Fruit fly (Drosophila melanogaster) whole organism, embryonic: ENCODE results near the gene CG13258.
A peak's percentile ranks its signal among the peaks of the same experiment; 100 is the strongest.

Source experiments
- Abd-B ChIP-seq: fragments of 200-800 bp; sonication (Bioruptor generic); optimal IDR thresholded peaks from 2 replicates; lab custom pipeline; 2018; ENCODE audit warnings: missing biosample characterization, mild to moderate bottlenecking, missing genetic modification characterization, moderate library complexity
- Antp ChIP-seq: fragments of 200-800 bp; sonication (Bioruptor generic); optimal IDR thresholded peaks from 3 replicates; lab custom pipeline; 2016; ENCODE audit warnings: missing biosample characterization, missing genetic modification characterization
- Bteb2 ChIP-seq: fragments of 200-800 bp; sonication (Bioruptor generic); optimal IDR thresholded peaks from 2 replicates; lab custom pipeline; 2016; ENCODE audit warnings: missing biosample characterization, missing genetic modification characterization
- CG10979 ChIP-seq: fragments of 200-800 bp; sonication (Bioruptor generic); optimal IDR thresholded peaks from 2 replicates; lab custom pipeline; 2018; ENCODE audit warnings: missing biosample characterization, mild to moderate bottlenecking, missing genetic modification characterization, moderate library complexity
- CG11247 ChIP-seq: fragments of 200-800 bp; sonication (Bioruptor generic); IDR thresholded peaks from 2 replicates; pipeline ENCODE4 v1.3.6; 2022; ENCODE audit warnings: missing biosample characterization, missing genetic modification characterization
- CG12769 ChIP-seq: fragments of 200-800 bp; sonication (Bioruptor generic); optimal IDR thresholded peaks from 2 replicates; lab custom pipeline; 2019; ENCODE audit warnings: missing biosample characterization, mild to moderate bottlenecking, missing genetic modification characterization, moderate library complexity
- CG13287 ChIP-seq: fragments of 200-800 bp; sonication (Bioruptor generic); IDR thresholded peaks from 2 replicates; pipeline ENCODE4 v1.3.6; 2022; ENCODE audit warnings: missing biosample characterization, missing genetic modification characterization; ENCODE audit not compliant: partially characterized antibody
- CG13296 ChIP-seq: fragments of 200-800 bp; sonication (Bioruptor generic); optimal IDR thresholded peaks from 3 replicates; lab custom pipeline; 2018; ENCODE audit warnings: missing biosample characterization, mild to moderate bottlenecking, missing genetic modification characterization
- CG13424 ChIP-seq: fragments of 200-800 bp; sonication (Bioruptor generic); optimal IDR thresholded peaks from 2 replicates; lab custom pipeline; 2019; ENCODE audit warnings: missing biosample characterization, mild to moderate bottlenecking, missing genetic modification characterization, moderate library complexity
- CG15696 ChIP-seq: fragments of 200-800 bp; sonication (Bioruptor generic); optimal IDR thresholded peaks from 2 replicates; lab custom pipeline; 2019; ENCODE audit warnings: missing biosample characterization, mild to moderate bottlenecking, missing genetic modification characterization, moderate library complexity
- CG16863 ChIP-seq: fragments of 200-800 bp; sonication (Bioruptor generic); optimal IDR thresholded peaks from 3 replicates; lab custom pipeline; 2016; ENCODE audit warnings: missing biosample characterization, missing genetic modification characterization
- CG18476 ChIP-seq: fragments of 200-800 bp; sonication (Bioruptor generic); optimal IDR thresholded peaks from 2 replicates; lab custom pipeline; 2016; ENCODE audit warnings: missing biosample characterization, mild to moderate bottlenecking, missing genetic modification characterization
- CG18619 ChIP-seq: fragments of 200-800 bp; sonication (Bioruptor generic); optimal IDR thresholded peaks from 3 replicates; lab custom pipeline; 2017; ENCODE audit warnings: missing biosample characterization, mild to moderate bottlenecking, missing genetic modification characterization
- CG2712 ChIP-seq: fragments of 200-800 bp; optimal IDR thresholded peaks from 3 replicates; lab custom pipeline; 2019; ENCODE audit warnings: missing biosample characterization, mild to moderate bottlenecking, missing genetic modification characterization, moderate library complexity
- CG30020 ChIP-seq: fragments of 200-800 bp; optimal IDR thresholded peaks from 2 replicates; lab custom pipeline; 2019; ENCODE audit warnings: missing biosample characterization, mild to moderate bottlenecking, missing genetic modification characterization, moderate library complexity
- CG3407 ChIP-seq: fragments of 200-800 bp; sonication (Bioruptor generic); optimal IDR thresholded peaks from 2 replicates; lab custom pipeline; 2018; ENCODE audit warnings: missing biosample characterization, mild to moderate bottlenecking, missing genetic modification characterization
- CG6654 ChIP-seq: fragments of 200-800 bp; sonication (Bioruptor generic); optimal IDR thresholded peaks from 2 replicates; lab custom pipeline; 2017; ENCODE audit warnings: missing biosample characterization, mild to moderate bottlenecking, missing genetic modification characterization
- CG6765 ChIP-seq: fragments of 200-800 bp; sonication (Bioruptor generic); optimal IDR thresholded peaks from 3 replicates; lab custom pipeline; 2017; ENCODE audit warnings: missing biosample characterization, mild to moderate bottlenecking, missing genetic modification characterization
- CG7556 ChIP-seq: fragments of 200-800 bp; sonication (Bioruptor generic); optimal IDR thresholded peaks from 2 replicates; lab custom pipeline; 2017; ENCODE audit warnings: missing biosample characterization, mild to moderate bottlenecking, missing genetic modification characterization
- CG8478 ChIP-seq: fragments of >200 bp; optimal IDR thresholded peaks from 2 replicates; lab custom pipeline; 2018
- Dbx ChIP-seq: fragments of 200-800 bp; sonication (Bioruptor generic); IDR thresholded peaks from 3 replicates; pipeline ENCODE4 v1.3.6; 2022; ENCODE audit warnings: missing biosample characterization, missing genetic modification characterization
- Doc3 ChIP-seq: fragments of 200-800 bp; sonication (Bioruptor generic); IDR thresholded peaks from 3 replicates; pipeline ENCODE4 v1.3.6; 2022; ENCODE audit warnings: missing biosample characterization, missing genetic modification characterization; ENCODE audit not compliant: partially characterized antibody
- Dp ChIP-seq: fragments of 200-800 bp; sonication (Bioruptor generic); optimal IDR thresholded peaks from 2 replicates; lab custom pipeline; 2018; ENCODE audit warnings: missing biosample characterization, mild to moderate bottlenecking, missing genetic modification characterization, moderate library complexity
- Lim3 ChIP-seq: fragments of 200-800 bp; sonication (Bioruptor generic); IDR thresholded peaks from 2 replicates; pipeline ENCODE4 v1.3.6; 2022; ENCODE audit warnings: missing biosample characterization, missing genetic modification characterization
- Max ChIP-seq: fragments of 200-800 bp; sonication (Bioruptor generic); optimal IDR thresholded peaks from 2 replicates; lab custom pipeline; 2016; ENCODE audit warnings: missing biosample characterization, mild to moderate bottlenecking, missing genetic modification characterization
- Six4 ChIP-seq: fragments of 200-800 bp; sonication (Bioruptor generic); optimal IDR thresholded peaks from 2 replicates; lab custom pipeline; 2016; ENCODE audit warnings: missing biosample characterization, missing genetic modification characterization
- Usf ChIP-seq: fragments of 200-800 bp; sonication (Bioruptor generic); optimal IDR thresholded peaks from 2 replicates; lab custom pipeline; 2017; ENCODE audit warnings: missing genotype, missing biosample characterization, missing genetic modification characterization
- Xbp1 ChIP-seq: fragments of 200-800 bp; sonication (Bioruptor generic); optimal IDR thresholded peaks from 3 replicates; lab custom pipeline; 2016; ENCODE audit warnings: missing biosample characterization, mild to moderate bottlenecking, missing genetic modification characterization
- Xrp1 ChIP-seq: fragments of 200-800 bp; sonication (Bioruptor generic); IDR thresholded peaks from 2 replicates; pipeline ENCODE4 v1.3.6; 2022; ENCODE audit warnings: missing biosample characterization, missing genetic modification characterization
- YL-1 ChIP-seq: fragments of 200-800 bp; sonication (Bioruptor generic); optimal IDR thresholded peaks from 3 replicates; lab custom pipeline; 2017; ENCODE audit warnings: missing biosample characterization, mild to moderate bottlenecking, missing genetic modification characterization
- aop ChIP-seq: fragments of 200-800 bp; sonication (Bioruptor generic); IDR thresholded peaks from 2 replicates; pipeline ENCODE4 v1.3.6; 2022; ENCODE audit warnings: missing biosample characterization, missing genetic modification characterization
- bcd ChIP-seq: fragments of 200-800 bp; sonication (Bioruptor generic); optimal IDR thresholded peaks from 2 replicates; lab custom pipeline; 2017; ENCODE audit warnings: missing biosample characterization, mild to moderate bottlenecking, missing genetic modification characterization
- disco-r ChIP-seq: fragments of 200-800 bp; sonication (Bioruptor generic); optimal IDR thresholded peaks from 2 replicates; lab custom pipeline; 2016; ENCODE audit warnings: missing biosample characterization, missing genetic modification characterization
- dmrt99B ChIP-seq: fragments of 200-800 bp; sonication (Bioruptor generic); optimal IDR thresholded peaks from 2 replicates; lab custom pipeline; 2018; ENCODE audit warnings: missing biosample characterization, mild to moderate bottlenecking, missing genetic modification characterization, moderate library complexity
- dpn ChIP-seq, 2 experiments: fragments of 200-800 bp; sonication (Bioruptor generic); optimal IDR thresholded peaks; 3 replicates each; lab custom pipeline; 2016; ENCODE audit warnings: missing biosample characterization in 2 of 2, missing genetic modification characterization in 2 of 2
- exex ChIP-seq: fragments of 200-800 bp; sonication (Bioruptor generic); optimal IDR thresholded peaks from 4 replicates; lab custom pipeline; 2018; ENCODE audit warnings: missing biosample characterization, mild to moderate bottlenecking, missing genetic modification characterization, moderate library complexity
- ind ChIP-seq: fragments of 200-800 bp; sonication (Bioruptor generic); optimal IDR thresholded peaks from 3 replicates; lab custom pipeline; 2016; ENCODE audit warnings: missing biosample characterization, missing genetic modification characterization
- insv ChIP-seq, 2 experiments: fragments of 200-800 bp; sonication (Bioruptor generic); optimal IDR thresholded peaks; 3 replicates each; lab custom pipeline; 2016 to 2018; ENCODE audit warnings: missing biosample characterization in 2 of 2, missing genetic modification characterization in 2 of 2
- jumu ChIP-seq: fragments of 200-800 bp; sonication (Bioruptor generic); optimal IDR thresholded peaks from 3 replicates; lab custom pipeline; 2016; ENCODE audit warnings: missing biosample characterization, missing genetic modification characterization
- kay ChIP-seq: fragments of 200-800 bp; sonication (Bioruptor generic); optimal IDR thresholded peaks from 2 replicates; lab custom pipeline; 2016; ENCODE audit warnings: missing biosample characterization, missing genetic modification characterization
- klu ChIP-seq: fragments of 200-800 bp; sonication (Bioruptor generic); IDR thresholded peaks from 2 replicates; pipeline ENCODE4 v1.3.6; 2022; ENCODE audit warnings: missing biosample characterization, missing genetic modification characterization
- kni ChIP-seq: fragments of 200-800 bp; sonication (Bioruptor generic); optimal IDR thresholded peaks from 3 replicates; lab custom pipeline; 2017; ENCODE audit warnings: mild to moderate bottlenecking, missing biosample characterization, missing genetic modification reagents, missing genetic modification characterization
- luna ChIP-seq: fragments of 200-800 bp; sonication (Bioruptor generic); optimal IDR thresholded peaks from 2 replicates; lab custom pipeline; 2016; ENCODE audit warnings: missing biosample characterization, missing genetic modification characterization
- pan ChIP-seq, 4 experiments: fragments of >200 bp in 3 of 4; fragments of 200-800 bp in 1 of 4; sonication (Bioruptor generic) in 1 of 4; optimal IDR thresholded peaks in 3 of 4; IDR thresholded peaks in 1 of 4; 2 replicates each; pipeline versions ENCODE4 v1.3.6 to Lab custom; 2017 to 2022; ENCODE audit warnings: missing biosample characterization in 2 of 4, missing genetic modification characterization in 2 of 4, mixed read lengths in 1 of 4
- stwl ChIP-seq: fragments of 200-800 bp; sonication (Bioruptor generic); optimal IDR thresholded peaks from 3 replicates; lab custom pipeline; 2018; ENCODE audit warnings: missing biosample characterization, mild to moderate bottlenecking, missing genetic modification characterization, moderate library complexity
- toy ChIP-seq: fragments of 200-800 bp; sonication (Bioruptor generic); IDR thresholded peaks from 2 replicates; pipeline ENCODE4 v1.3.6; 2022; ENCODE audit warnings: missing biosample characterization, missing genetic modification characterization
- trem ChIP-seq: fragments of 200-800 bp; optimal IDR thresholded peaks from 3 replicates; lab custom pipeline; 2019; ENCODE audit warnings: missing biosample characterization, mild to moderate bottlenecking, missing genetic modification characterization, moderate library complexity
- twi ChIP-seq: fragments of 200-800 bp; optimal IDR thresholded peaks from 2 replicates; lab custom pipeline; 2019; ENCODE audit warnings: missing biosample characterization, mild to moderate bottlenecking, missing genetic modification characterization, moderate library complexity
- vnd ChIP-seq: fragments of 200-800 bp; sonication (Bioruptor generic); IDR thresholded peaks from 3 replicates; pipeline ENCODE4 v1.3.6; 2022; ENCODE audit warnings: missing biosample characterization, missing genetic modification characterization; ENCODE audit not compliant: partially characterized antibody
- wdn ChIP-seq: fragments of 200-800 bp; sonication (Bioruptor generic); IDR thresholded peaks from 2 replicates; pipeline ENCODE4 v1.3.6; 2022; ENCODE audit warnings: missing biosample characterization, missing genetic modification characterization

Gene CG13258

DNA sequence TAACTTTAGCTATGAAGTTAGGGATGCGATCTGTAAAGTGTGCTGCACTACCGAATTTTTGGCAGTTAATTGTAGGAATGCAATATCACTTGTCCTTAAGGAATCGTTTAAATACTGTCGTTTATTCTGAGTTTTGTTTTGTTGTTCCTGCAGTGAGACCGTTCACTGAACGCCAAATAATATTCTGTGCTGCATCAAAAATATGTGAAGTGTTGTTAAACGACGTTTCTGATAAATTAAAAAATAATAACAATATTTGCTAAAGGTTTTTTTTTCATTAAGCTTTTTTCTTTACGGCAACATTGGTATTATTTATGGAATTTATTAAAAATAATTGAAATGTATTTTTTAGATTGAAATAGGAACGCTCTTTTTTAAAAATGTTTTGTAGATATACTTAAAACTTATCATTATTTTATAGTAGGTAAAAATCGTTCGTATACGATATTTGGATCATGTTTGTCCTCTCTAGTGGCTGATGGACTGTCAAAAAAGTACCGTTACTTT is 10.0 kb upstream of the CG13258 start, which contains the start of gene GMF (continued):
- TF ChIP-seq stwl (tag; lab: Kevin White, UChicago) (peak; percentile 76), Max (peak; percentile 46), insv (GFP tag; optimal IDR thresholded peaks at IDR 0.05; lab: Kevin White, UChicago) (no peak), CG7556 (GFP tag; lab: Kevin White, UChicago) (peak; percentile 30), CG10979 (peak; percentile 63), CG8478 (lab: Kevin White, UChicago) (no peak), CG2712 (tag; lab: Kevin White, UChicago) (peak; percentile 68), Lim3 (GFP tag; lab: Robert Waterston, UW) (no peak), CG18476 (GFP tag; lab: Kevin White, UChicago) (peak; percentile 29), disco-r (GFP tag; lab: Kevin White, UChicago) (no peak), YL-1 (GFP tag; lab: Kevin White, UChicago) (peak; percentile 72), kay (GFP tag; lab: Kevin White, UChicago) (peak; percentile 79), Six4 (GFP tag; lab: Kevin White, UChicago) (peak; percentile 6), Xrp1 (GFP tag; lab: Robert Waterston, UW) (peak; percentile 55), Dp (GFP tag; lab: Kevin White, UChicago) (peak; percentile 13), luna (GFP tag; lab: Kevin White, UChicago) (no peak), Dbx (GFP tag; lab: Robert Waterston, UW) (0 out of 3 replicates have a peak, but pooled peaks have one; percentile 11), aop (no peak), CG12769 (tag; lab: Kevin White, UChicago) (no peak), Antp (GFP tag; lab: Kevin White, UChicago) (no peak), Doc3 (GFP tag; lab: Robert Waterston, UW) (no peak), exex (tag; lab: Kevin White, UChicago) (peak; percentile 41), CG30020 (tag; lab: Kevin White, UChicago) (peak; percentile 39), jumu (GFP tag; lab: Kevin White, UChicago) (no peak), wdn (GFP tag; lab: Robert Waterston, UW) (no peak), Xbp1 (GFP tag; lab: Kevin White, UChicago) (peak; percentile 43), Usf (GFP tag; lab: Kevin White, UChicago) (no peak), CG6765 (GFP tag; lab: Kevin White, UChicago) (no peak), CG3407 (GFP tag; lab: Kevin White, UChicago) (no peak), ind (peak; percentile 8), CG13287 (GFP tag; lab: Robert Waterston, UW) (0 out of 2 replicates have a peak, but pooled peaks have one; percentile 25), CG15696 (tag; lab: Kevin White, UChicago) (peak; percentile 46), Bteb2 (peak; percentile 6), trem (tag; lab: Kevin White, UChicago) (peak; percentile 61), CG11247 (GFP tag; lab: Robert Waterston, UW) (no peak), pan (optimal IDR thresholded peaks at IDR 0.05; lab: Kevin White, UChicago) (no peak), pan (GFP tag; optimal IDR thresholded peaks at IDR 0.05 in 1 of 2, IDR thresholded peaks at IDR 0.05 in 1 of 2) (peak in 1 of 2 experiments; percentile 27), twi (tag; lab: Kevin White, UChicago) (peak; percentile 6), dpn (GFP tag; optimal IDR thresholded peaks at IDR 0.05; lab: Kevin White, UChicago) (peak; percentile 9 to 27), CG18619 (peak; percentile 8), CG13296 (GFP tag; lab: Kevin White, UChicago) (peak; percentile 22), bcd (GFP tag; lab: Kevin White, UChicago) (no peak), toy (GFP tag; lab: Robert Waterston, UW) (no peak), vnd (no peak), CG6654 (GFP tag; lab: Kevin White, UChicago) (no peak), Abd-B (no peak), CG16863 (GFP tag; lab: Kevin White, UChicago) (peak; percentile 1), kni (no peak), CG13424 (tag; lab: Kevin White, UChicago) (peak; percentile 25), dmrt99B (no peak), klu (GFP tag; lab: Robert Waterston, UW) (no peak)
